Worm (Caenorhabditis elegans) whole organism, young adult: ENCODE data around the gene wdfy-2.

Experiments
- B0019.2 ChIP-seq: fragments of 200-800 bp; sonication (Bioruptor generic); conservative IDR thresholded peaks from 2 replicates; pipeline ENCODE4 v1.3.6; 2022; ENCODE audit warnings: missing genetic modification reagents, missing genetic modification characterization, missing compliant biosample characterization
- B0035.1 ChIP-seq: sonication (generic microtip); optimal IDR thresholded peaks from 2 replicates; lab custom pipeline; 2016; ENCODE audit warnings: missing genetic modification characterization, mild to moderate bottlenecking, missing compliant biosample characterization, missing genotype, missing genetic modification reagents
- C17E4.6 ChIP-seq: fragments of 200-800 bp; sonication (Bioruptor generic); IDR thresholded peaks from 2 replicates; pipeline ENCODE4 v1.3.6; 2022; ENCODE audit warnings: missing genetic modification reagents, missing genetic modification characterization, missing compliant biosample characterization
- D2030.7 ChIP-seq: fragments of 200-800 bp; sonication (Bioruptor generic); IDR thresholded peaks from 2 replicates; pipeline ENCODE4 v1.3.6; 2022; ENCODE audit warnings: missing genetic modification reagents, missing genetic modification characterization, missing compliant biosample characterization
- F10E7.11 ChIP-seq: sonication (generic microtip); optimal IDR thresholded peaks from 2 replicates; lab custom pipeline; 2017; ENCODE audit warnings: mild to moderate bottlenecking, missing genetic modification characterization, moderate library complexity, missing compliant biosample characterization
- F22D6.2 ChIP-seq: sonication (generic microtip); optimal IDR thresholded peaks from 2 replicates; lab custom pipeline; 2016; ENCODE audit warnings: mild to moderate bottlenecking, missing genetic modification characterization, missing compliant biosample characterization
- F52B5.7 ChIP-seq: sonication (generic microtip); optimal IDR thresholded peaks from 2 replicates; lab custom pipeline; 2016; ENCODE audit warnings: mild to moderate bottlenecking, missing genetic modification characterization, missing compliant biosample characterization
- F57C9.4 ChIP-seq: sonication (generic microtip); optimal IDR thresholded peaks from 2 replicates; lab custom pipeline; 2017; ENCODE audit warnings: mild to moderate bottlenecking, missing genetic modification characterization, missing compliant biosample characterization
- K12H6.12 ChIP-seq: fragments of 200-800 bp; sonication (Bioruptor generic); optimal IDR thresholded peaks from 2 replicates; lab custom pipeline; 2018; ENCODE audit warnings: mild to moderate bottlenecking, missing genetic modification characterization, missing compliant biosample characterization
- Y53G8AR.9 ChIP-seq: fragments of 200-800 bp; sonication (Bioruptor generic); conservative IDR thresholded peaks from 2 replicates; pipeline ENCODE4 v1.3.6; 2022; ENCODE audit warnings: missing genetic modification reagents, missing genetic modification characterization, missing compliant biosample characterization
- akir-1 ChIP-seq: fragments of 200-800 bp; sonication (Bioruptor generic); optimal IDR thresholded peaks from 2 replicates; lab custom pipeline; 2018; ENCODE audit warnings: mild to moderate bottlenecking, missing genetic modification characterization, moderate library complexity, missing compliant biosample characterization
- atf-7 ChIP-seq: sonication (generic microtip); optimal IDR thresholded peaks from 2 replicates; lab custom pipeline; 2017; ENCODE audit warnings: mild to moderate bottlenecking, missing genetic modification characterization, missing compliant biosample characterization
- attf-5 ChIP-seq: fragments of 200-800 bp; sonication (Bioruptor generic); optimal IDR thresholded peaks from 2 replicates; lab custom pipeline; 2018; ENCODE audit warnings: mild to moderate bottlenecking, missing genetic modification characterization, missing compliant biosample characterization
- bed-1 ChIP-seq: fragments of 200-800 bp; sonication (Bioruptor generic); IDR thresholded peaks from 2 replicates; pipeline ENCODE4 v1.3.6; 2022; ENCODE audit warnings: missing genetic modification reagents, missing genetic modification characterization, missing compliant biosample characterization
- cebp-1 ChIP-seq, 2 experiments: fragments of 200-800 bp in 1 of 2; sonication (Bioruptor generic) in 1 of 2; sonication (generic microtip) in 1 of 2; IDR thresholded peaks in 1 of 2; optimal IDR thresholded peaks in 1 of 2; 2 replicates each; pipeline versions ENCODE4 v1.3.6 to Lab custom; 2017 to 2022; ENCODE audit warnings: missing compliant biosample characterization in 2 of 2, missing genetic modification characterization in 2 of 2, mild to moderate bottlenecking in 1 of 2, missing genetic modification reagents in 1 of 2, moderate library complexity in 1 of 2
- ceh-40 ChIP-seq: fragments of 200-800 bp; sonication (Bioruptor generic); IDR thresholded peaks from 2 replicates; pipeline ENCODE4 v1.3.6; 2022; ENCODE audit warnings: missing genetic modification characterization, missing compliant biosample characterization
- ceh-58 ChIP-seq: fragments of 200-800 bp; sonication (Bioruptor generic); IDR thresholded peaks from 2 replicates; pipeline ENCODE4 v1.3.6; 2022; ENCODE audit warnings: missing genetic modification characterization, missing compliant biosample characterization
- dox-1 ChIP-seq: fragments of 200-800 bp; sonication (Bioruptor generic); IDR thresholded peaks from 2 replicates; pipeline ENCODE4 v1.3.6; 2022; ENCODE audit warnings: missing genetic modification reagents, missing genetic modification characterization, missing compliant biosample characterization
- dpl-1 ChIP-seq: fragments of 150-350 bp; optimal IDR thresholded peaks from 2 replicates; lab custom pipeline; 2014; ENCODE audit warnings: missing biosample characterization, missing genetic modification reagents, missing genetic modification characterization
- egl-18 ChIP-seq: fragments of 200-800 bp; sonication (Bioruptor generic); IDR thresholded peaks from 2 replicates; pipeline ENCODE4 v1.3.6; 2022; ENCODE audit warnings: missing genetic modification reagents, missing genetic modification characterization, missing compliant biosample characterization
- fkh-3 ChIP-seq: sonication (generic microtip); optimal IDR thresholded peaks from 2 replicates; lab custom pipeline; 2016; ENCODE audit warnings: mild to moderate bottlenecking, missing genetic modification characterization, missing compliant biosample characterization
- gei-17 ChIP-seq: fragments of 200-800 bp; sonication (Bioruptor generic); optimal IDR thresholded peaks from 2 replicates; lab custom pipeline; 2018; ENCODE audit warnings: mild to moderate bottlenecking, missing genetic modification characterization, missing compliant biosample characterization
- hlh-12 ChIP-seq: sonication (generic microtip); optimal IDR thresholded peaks from 2 replicates; lab custom pipeline; 2016; ENCODE audit warnings: missing genetic modification characterization, missing compliant biosample characterization
- hlh-26 ChIP-seq: fragments of 200-800 bp; sonication (Bioruptor generic); conservative IDR thresholded peaks from 2 replicates; pipeline ENCODE4 v1.3.6; 2022; ENCODE audit warnings: missing genetic modification reagents, missing genetic modification characterization, missing compliant biosample characterization
- hmg-1.2 ChIP-seq: fragments of 200-800 bp; sonication (Bioruptor generic); IDR thresholded peaks from 2 replicates; pipeline ENCODE4 v1.3.6; 2022; ENCODE audit warnings: missing genetic modification reagents, missing genetic modification characterization, missing compliant biosample characterization
- hsf-1 ChIP-seq: fragments of 200-800 bp; sonication (Bioruptor generic); IDR thresholded peaks from 2 replicates; pipeline ENCODE4 v1.3.6; 2022; ENCODE audit warnings: missing genetic modification reagents, missing genetic modification characterization, missing compliant biosample characterization
- let-607 ChIP-seq, 2 experiments: fragments of 200-800 bp in 1 of 2; sonication (Bioruptor generic) in 1 of 2; sonication (generic microtip) in 1 of 2; optimal IDR thresholded peaks; 2 replicates each; lab custom pipeline; 2016 to 2018; ENCODE audit warnings: mild to moderate bottlenecking in 2 of 2, missing compliant biosample characterization in 2 of 2, missing genetic modification characterization in 2 of 2, moderate library complexity in 2 of 2, missing genotype in 1 of 2
- lin-35 ChIP-seq, 3 experiments: fragments of 150-350 bp in 2 of 3; sonication (generic microtip) in 1 of 3; optimal IDR thresholded peaks; 2 replicates each; lab custom pipeline; 2014 to 2018; ENCODE audit warnings: missing biosample characterization in 3 of 3, missing genetic modification characterization in 3 of 3, missing genetic modification reagents in 3 of 3
- lin-40 ChIP-seq: sonication (generic microtip); optimal IDR thresholded peaks from 2 replicates; lab custom pipeline; 2016; ENCODE audit warnings: missing genetic modification characterization, mild to moderate bottlenecking, missing compliant biosample characterization, missing genotype, missing genetic modification reagents
- madf-8 ChIP-seq: fragments of 200-800 bp; sonication (Bioruptor generic); conservative IDR thresholded peaks from 2 replicates; pipeline ENCODE4 v1.3.6; 2022; ENCODE audit warnings: missing genetic modification reagents, missing genetic modification characterization, missing compliant biosample characterization
- nfya-2 ChIP-seq: fragments of 200-800 bp; sonication (Bioruptor generic); IDR thresholded peaks from 2 replicates; pipeline ENCODE4 v1.3.6; 2022; ENCODE audit warnings: missing genetic modification reagents, missing genetic modification characterization, missing compliant biosample characterization
- nfyb-1 ChIP-seq: fragments of 200-800 bp; sonication (Bioruptor generic); IDR thresholded peaks from 2 replicates; pipeline ENCODE4 v1.3.6; 2022; ENCODE audit warnings: missing genetic modification reagents, missing genetic modification characterization, missing compliant biosample characterization
- nhr-80 ChIP-seq: sonication (generic microtip); optimal IDR thresholded peaks from 2 replicates; lab custom pipeline; 2016; ENCODE audit warnings: missing genetic modification characterization, missing compliant biosample characterization
- pha-4 ChIP-seq: fragments of 150-350 bp; sonication (generic microtip); optimal IDR thresholded peaks from 2 replicates; lab custom pipeline; 2014; ENCODE audit warnings: missing biosample characterization, missing genetic modification reagents, missing genetic modification characterization
- sea-2 ChIP-seq: fragments of 200-800 bp; sonication (Bioruptor generic); IDR thresholded peaks from 2 replicates; pipeline ENCODE4 v1.3.6; 2022; ENCODE audit warnings: missing genetic modification characterization, missing compliant biosample characterization
- snpc-3.4 ChIP-seq: sonication (generic microtip); optimal IDR thresholded peaks from 2 replicates; lab custom pipeline; 2017; ENCODE audit warnings: missing genetic modification characterization, mild to moderate bottlenecking, missing compliant biosample characterization, antibody characterized with exemption, moderate library complexity, missing genotype, missing genetic modification reagents
- unc-130 ChIP-seq: sonication (generic microtip); optimal IDR thresholded peaks from 2 replicates; lab custom pipeline; 2016; ENCODE audit warnings: missing genetic modification reagents, missing genetic modification characterization, missing compliant biosample characterization
- unc-62 ChIP-seq: fragments of 150-350 bp; optimal IDR thresholded peaks from 2 replicates; lab custom pipeline; 2014; ENCODE audit warnings: missing biosample characterization, missing genetic modification reagents, missing genetic modification characterization
- ztf-25 ChIP-seq: fragments of 200-800 bp; sonication (Bioruptor generic); IDR thresholded peaks from 2 replicates; pipeline ENCODE4 v1.3.6; 2022; ENCODE audit warnings: missing genetic modification reagents, missing genetic modification characterization, missing compliant biosample characterization
- ztf-26 ChIP-seq: sonication (generic microtip); optimal IDR thresholded peaks from 2 replicates; lab custom pipeline; 2017; ENCODE audit warnings: missing genetic modification characterization, missing compliant biosample characterization
- ztf-6 ChIP-seq: fragments of 200-800 bp; sonication (Bioruptor generic); IDR thresholded peaks from 2 replicates; pipeline ENCODE4 v1.3.6; 2022; ENCODE audit warnings: missing genetic modification reagents, missing genetic modification characterization, missing compliant biosample characterization

wdfy-2 gene

DNA sequence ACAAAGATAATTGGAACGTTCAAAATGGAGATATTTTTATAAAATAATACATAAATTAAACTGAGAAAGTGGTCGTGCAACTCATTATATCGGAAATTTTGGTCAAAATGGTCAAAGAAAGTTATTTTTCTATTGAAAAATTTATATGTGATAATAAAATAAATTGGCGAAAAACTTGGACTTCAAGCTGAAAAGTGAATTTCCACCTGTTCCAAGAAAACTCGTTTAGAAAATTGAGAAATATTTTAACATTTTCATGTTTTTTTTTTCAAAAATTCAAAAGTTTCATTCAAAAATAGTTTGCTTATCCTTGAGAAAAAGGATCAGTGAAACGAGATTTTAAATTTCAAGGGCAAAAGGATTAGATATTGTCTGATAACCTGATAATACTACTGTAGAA lies 40.6 kb upstream of the wdfy-2 start:
- no peak for TF ChIP-seq sea-2 (GFP tag; lab: Robert Waterston, UW)
- no peak for TF ChIP-seq ceh-58 (GFP tag; lab: Robert Waterston, UW)
- TF ChIP-seq atf-7 = no peak
- no peak for TF ChIP-seq gei-17 (GFP tag; lab: Kevin White, UChicago)
- TF ChIP-seq C17E4.6 (GFP tag; lab: Robert Waterston, UW) = no peak
- TF ChIP-seq Y53G8AR.9 = 0 out of 2 replicates have a peak, but pooled peaks have one; percentile 36
- no peak for TF ChIP-seq ceh-40 (GFP tag; lab: Robert Waterston, UW)

DNA sequence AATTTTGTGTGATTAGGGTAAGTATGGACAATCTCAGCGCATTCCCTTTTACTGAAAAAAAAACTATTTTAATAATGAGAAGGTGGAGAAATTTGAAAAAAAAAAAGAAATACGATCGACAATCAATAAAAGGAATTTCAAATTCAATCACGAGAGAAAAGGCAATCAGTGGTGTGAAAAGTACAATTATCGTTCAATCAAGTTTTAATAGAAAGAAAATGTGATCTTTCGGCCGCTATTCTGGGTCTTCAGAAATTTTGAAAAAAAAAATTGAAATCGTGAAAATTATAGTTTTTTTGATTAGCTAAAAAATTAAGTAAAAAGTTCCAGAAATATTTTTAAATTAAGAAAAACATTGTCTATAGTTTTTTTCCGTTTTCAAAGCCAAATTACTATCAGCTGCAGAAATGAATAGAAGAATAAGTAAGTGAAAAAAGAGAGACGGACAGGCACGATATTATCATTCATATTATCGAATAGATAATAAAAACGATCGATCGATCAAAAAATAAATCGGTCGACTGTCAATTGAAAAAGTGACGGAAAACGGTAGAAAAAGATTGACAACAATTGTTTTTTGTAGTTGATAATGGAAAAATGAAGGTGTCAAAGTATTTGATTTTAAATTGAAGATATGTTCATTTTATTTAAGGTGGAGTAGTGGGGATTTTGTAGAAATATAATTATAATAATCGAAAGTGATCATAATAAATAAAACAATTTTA lies 39.5 kb upstream of the wdfy-2 start, which contains the start of gene gldi-3:
Gene gldi-3 (minus strand): TSS at position 51 of the 725 bp plus-strand sequence.
- TF ChIP-seq ztf-6 (GFP tag; lab: Robert Waterston, UW) (no peak), attf-5 (GFP tag; lab: Kevin White, UChicago) (no peak), nfyb-1 (GFP tag; lab: Robert Waterston, UW) (0 out of 2 replicates have a peak, but pooled peaks have one; percentile 20), unc-62 (GFP tag; lab: Kevin White, UChicago) (peak; percentile 49), F10E7.11 (tag; lab: Kevin White, UChicago) (no peak), lin-35 (GFP tag; optimal IDR thresholded peaks at IDR 0.05; lab: Kevin White, UChicago) (no peak), ceh-40 (GFP tag; lab: Robert Waterston, UW) (no peak), let-607 (tag; optimal IDR thresholded peaks at IDR 0.05; lab: Kevin White, UChicago) (peak in 1 of 2 experiments; percentile 51), bed-1 (GFP tag; lab: Robert Waterston, UW) (no peak), hsf-1 (GFP tag; lab: Robert Waterston, UW) (no peak), ceh-58 (GFP tag; lab: Robert Waterston, UW) (no peak), nhr-80 (peak; percentile 61)

DNA sequence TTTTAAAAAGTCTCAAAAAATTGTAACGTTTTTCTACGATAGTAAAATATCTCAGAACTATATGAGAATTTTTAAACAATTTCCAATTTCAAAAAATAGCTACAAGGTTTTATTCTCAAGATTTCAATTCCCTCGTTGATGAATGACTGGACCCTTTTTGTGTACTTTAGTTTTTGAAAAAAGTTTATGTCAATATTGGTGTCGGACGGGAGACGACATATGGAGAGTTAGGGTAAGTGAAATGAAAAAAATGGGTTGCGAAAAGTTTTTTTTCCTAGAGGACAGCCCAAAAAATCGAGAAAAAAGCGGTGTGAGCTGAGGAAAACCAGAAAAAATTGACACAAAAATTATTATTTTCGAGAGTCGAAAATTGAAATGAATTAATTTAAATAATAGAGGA lies 38.8 kb upstream of the wdfy-2 start:
- TF ChIP-seq pha-4 (tag; lab: Kevin White, UChicago) (no peak), dox-1 (GFP tag; lab: Robert Waterston, UW) (no peak), F22D6.2 (tag; lab: Kevin White, UChicago) (no peak), nfya-2 (GFP tag; lab: Robert Waterston, UW) (no peak), unc-130 (GFP tag; lab: Kevin White, UChicago) (no peak), dpl-1 (GFP tag; lab: Kevin White, UChicago) (no peak), hlh-26 (GFP tag; lab: Robert Waterston, UW) (no peak), ztf-26 (tag; lab: Kevin White, UChicago) (no peak), akir-1 (GFP tag; lab: Kevin White, UChicago) (no peak), Y53G8AR.9 (no peak), egl-18 (GFP tag; lab: Robert Waterston, UW) (no peak), D2030.7 (GFP tag; lab: Robert Waterston, UW) (no peak), F57C9.4 (tag; lab: Kevin White, UChicago) (no peak), F52B5.7 (tag; lab: Kevin White, UChicago) (no peak), hlh-12 (tag; lab: Kevin White, UChicago) (no peak)

DNA sequence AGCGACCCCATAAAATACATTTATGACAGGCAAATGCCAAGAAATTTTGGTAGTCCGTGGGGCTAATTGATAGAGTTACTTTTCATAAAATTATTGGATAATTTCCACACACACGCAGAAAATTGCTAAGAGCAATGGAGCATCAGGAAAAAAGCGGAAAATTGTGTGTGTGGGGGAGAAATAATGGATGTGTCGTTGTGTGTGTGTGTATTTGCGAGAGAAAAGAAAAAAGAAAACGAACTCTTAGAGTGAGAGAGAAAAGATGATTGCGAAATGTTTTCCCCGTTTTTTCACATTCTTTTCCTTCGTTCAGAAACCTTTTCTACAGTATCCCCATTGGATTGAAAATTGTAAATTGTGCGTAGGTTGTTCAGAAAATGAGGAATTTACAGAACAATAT lies 38.1 kb upstream of the wdfy-2 start:
- TF ChIP-seq madf-8 (GFP tag; lab: Robert Waterston, UW) = no peak
- TF ChIP-seq B0019.2 (GFP tag; lab: Robert Waterston, UW) = no peak
- TF ChIP-seq lin-40 (tag; lab: Kevin White, UChicago) = peak; percentile 0
- TF ChIP-seq cebp-1 (GFP tag; IDR thresholded peaks at IDR 0.05; lab: Robert Waterston, UW) = peak; percentile 86; the same call in 1 of the 2 replicates
- peak; percentile 96 for TF ChIP-seq cebp-1 (tag; optimal IDR thresholded peaks at IDR 0.05; lab: Kevin White, UChicago)
- no peak for TF ChIP-seq snpc-3.4 (tag; lab: Kevin White, UChicago)
- TF ChIP-seq hsf-1 (GFP tag; lab: Robert Waterston, UW) = no peak
- TF ChIP-seq fkh-3 (tag; lab: Kevin White, UChicago) = no peak
- peak; percentile 70 for TF ChIP-seq K12H6.12 (tag; lab: Kevin White, UChicago)
- TF ChIP-seq dox-1 (GFP tag; lab: Robert Waterston, UW) = peak; percentile 26; the same call in 1 of the 2 replicates
- TF ChIP-seq ztf-25 (GFP tag; lab: Robert Waterston, UW) = no peak
- TF ChIP-seq hmg-1.2 (GFP tag; lab: Robert Waterston, UW) = peak; percentile 21; the same call in 1 of the 2 replicates
- TF ChIP-seq B0035.1 (tag; lab: Kevin White, UChicago) = no peak
